Fruit fly (Drosophila melanogaster) whole organism, embryonic: ENCODE results near the gene Sk2.

Experiments
- Atf3 ChIP-seq: fragments of 200-800 bp; sonication (Bioruptor generic); optimal IDR thresholded peaks from 3 replicates; lab custom pipeline; 2016; ENCODE audit warnings: missing biosample characterization, missing genetic modification characterization
- Atf6 ChIP-seq: fragments of 200-800 bp; sonication (Bioruptor generic); IDR thresholded peaks from 2 replicates; pipeline ENCODE4 v1.3.6; 2022; ENCODE audit warnings: missing biosample characterization, missing genetic modification characterization
- CG1024 ChIP-seq: fragments of 200-800 bp; sonication (Bioruptor generic); IDR thresholded peaks from 2 replicates; pipeline ENCODE4 v1.3.6; 2022; ENCODE audit warnings: missing biosample characterization, missing genetic modification characterization
- CG10565 ChIP-seq: fragments of 200-800 bp; sonication (Bioruptor generic); optimal IDR thresholded peaks from 3 replicates; lab custom pipeline; 2016; ENCODE audit warnings: missing biosample characterization, mild to moderate bottlenecking, missing genetic modification characterization
- CG11085 ChIP-seq: fragments of 200-800 bp; sonication (Bioruptor generic); IDR thresholded peaks from 2 replicates; pipeline ENCODE4 v1.3.6; 2022; ENCODE audit warnings: missing biosample characterization, missing genetic modification characterization
- CG11093 ChIP-seq: fragments of 200-800 bp; sonication (Bioruptor generic); IDR thresholded peaks from 3 replicates; pipeline ENCODE4 v1.3.6; 2022; ENCODE audit warnings: missing biosample characterization, missing genetic modification characterization
- CG11504 ChIP-seq: fragments of 200-800 bp; sonication (Bioruptor generic); optimal IDR thresholded peaks from 3 replicates; lab custom pipeline; 2019; ENCODE audit warnings: missing biosample characterization, mild to moderate bottlenecking, missing genetic modification characterization, moderate library complexity
- CG13424 ChIP-seq: fragments of 200-800 bp; sonication (Bioruptor generic); optimal IDR thresholded peaks from 2 replicates; lab custom pipeline; 2019; ENCODE audit warnings: missing biosample characterization, mild to moderate bottlenecking, missing genetic modification characterization, moderate library complexity
- CG15073 ChIP-seq: fragments of 200-800 bp; sonication (Bioruptor generic); optimal IDR thresholded peaks from 2 replicates; lab custom pipeline; 2016; ENCODE audit warnings: missing biosample characterization, missing genetic modification characterization
- CG1603 ChIP-seq: fragments of 200-800 bp; sonication (Bioruptor generic); optimal IDR thresholded peaks from 2 replicates; lab custom pipeline; 2019; ENCODE audit warnings: missing biosample characterization, mild to moderate bottlenecking, missing genetic modification characterization, moderate library complexity
- CG1647 ChIP-seq: fragments of 200-800 bp; sonication (Bioruptor generic); optimal IDR thresholded peaks from 3 replicates; lab custom pipeline; 2016; ENCODE audit warnings: missing biosample characterization, missing genetic modification characterization
- CG17829 ChIP-seq: fragments of 200-800 bp; optimal IDR thresholded peaks from 2 replicates; lab custom pipeline; 2019; ENCODE audit warnings: missing biosample characterization, mild to moderate bottlenecking, missing genetic modification characterization, moderate library complexity
- CG1792 ChIP-seq: fragments of 200-800 bp; sonication (Bioruptor generic); optimal IDR thresholded peaks from 2 replicates; lab custom pipeline; 2016; ENCODE audit warnings: missing biosample characterization, missing genetic modification characterization
- CG31441 ChIP-seq: fragments of 200-800 bp; sonication (Bioruptor generic); IDR thresholded peaks from 2 replicates; pipeline ENCODE4 v1.3.6; 2022; ENCODE audit warnings: missing biosample characterization, missing genetic modification characterization
- CG3281 ChIP-seq: fragments of 200-800 bp; sonication (Bioruptor generic); optimal IDR thresholded peaks from 3 replicates; lab custom pipeline; 2017; ENCODE audit warnings: missing biosample characterization, mild to moderate bottlenecking, missing genetic modification characterization
- CG33557 ChIP-seq: fragments of 200-800 bp; sonication (Bioruptor generic); optimal IDR thresholded peaks from 2 replicates; lab custom pipeline; 2019; ENCODE audit warnings: missing biosample characterization, mild to moderate bottlenecking, missing genetic modification characterization, moderate library complexity
- CG3726 ChIP-seq: fragments of 200-800 bp; sonication (Bioruptor generic); IDR thresholded peaks from 3 replicates; pipeline ENCODE4, ENCODE4 v1.3.6; 2022; ENCODE audit warnings: missing biosample characterization, missing genetic modification characterization
- CG3838 ChIP-seq: fragments of 200-800 bp; sonication (Bioruptor generic); optimal IDR thresholded peaks from 3 replicates; lab custom pipeline; 2016; ENCODE audit warnings: missing biosample characterization, missing genetic modification characterization
- CG5245 ChIP-seq: fragments of 200-800 bp; sonication (Bioruptor generic); optimal IDR thresholded peaks from 3 replicates; lab custom pipeline; 2016; ENCODE audit warnings: missing biosample characterization, missing genetic modification characterization
- CG8089 ChIP-seq: fragments of 200-800 bp; sonication (Bioruptor generic); optimal IDR thresholded peaks from 3 replicates; lab custom pipeline; 2016; ENCODE audit warnings: missing biosample characterization, missing genetic modification characterization
- CG8765 ChIP-seq: fragments of 200-800 bp; sonication (Bioruptor generic); IDR thresholded peaks from 2 replicates; pipeline ENCODE4 v1.3.6; 2022; ENCODE audit warnings: missing biosample characterization, missing genetic modification characterization
- CG8944 ChIP-seq: fragments of 200-800 bp; sonication (Bioruptor generic); optimal IDR thresholded peaks from 3 replicates; lab custom pipeline; 2016; ENCODE audit warnings: missing biosample characterization, missing genetic modification characterization
- CG9817 ChIP-seq: fragments of 200-800 bp; sonication (Bioruptor generic); optimal IDR thresholded peaks from 2 replicates; lab custom pipeline; 2018; ENCODE audit warnings: missing biosample characterization, mild to moderate bottlenecking, missing genetic modification characterization, moderate library complexity
- Camta ChIP-seq: fragments of 200-800 bp; sonication (Bioruptor generic); optimal IDR thresholded peaks from 2 replicates; lab custom pipeline; 2016; ENCODE audit warnings: missing biosample characterization, missing genetic modification characterization
- D ChIP-seq, 2 experiments: fragments of 200-800 bp in 1 of 2; fragments of >200 bp in 1 of 2; sonication (Bioruptor generic) in 1 of 2; optimal IDR thresholded peaks; 2 replicates in 1 of 2; 3 replicates in 1 of 2; lab custom pipeline; 2017; ENCODE audit warnings: mild to moderate bottlenecking in 1 of 2, missing biosample characterization in 1 of 2, missing genetic modification characterization in 1 of 2, missing genetic modification reagents in 1 of 2
- D19A ChIP-seq: fragments of 200-800 bp; optimal IDR thresholded peaks from 3 replicates; lab custom pipeline; 2019; ENCODE audit warnings: missing biosample characterization, mild to moderate bottlenecking, missing genetic modification characterization, moderate library complexity
- Dip2 ChIP-seq: fragments of 200-800 bp; sonication (Bioruptor generic); IDR thresholded peaks from 2 replicates; pipeline ENCODE4 v1.3.6; 2022; ENCODE audit warnings: missing biosample characterization, missing genetic modification characterization
- Elba2 ChIP-seq: fragments of 200-800 bp; sonication (Bioruptor generic); optimal IDR thresholded peaks from 3 replicates; lab custom pipeline; 2016; ENCODE audit warnings: missing biosample characterization, missing genetic modification characterization
- H15 ChIP-seq: fragments of 200-800 bp; sonication (Bioruptor generic); IDR thresholded peaks from 3 replicates; pipeline ENCODE4 v1.3.6; 2022; ENCODE audit warnings: missing biosample characterization, missing genetic modification characterization
- HmgD ChIP-seq: fragments of 200-800 bp; sonication (Bioruptor generic); optimal IDR thresholded peaks from 3 replicates; lab custom pipeline; 2016; ENCODE audit warnings: missing biosample characterization, missing genetic modification characterization
- Hr3 ChIP-seq: fragments of 200-800 bp; sonication (Bioruptor generic); optimal IDR thresholded peaks from 3 replicates; lab custom pipeline; 2016; ENCODE audit warnings: missing biosample characterization, missing genetic modification characterization
- Lhr ChIP-seq: fragments of 200-800 bp; sonication (Bioruptor generic); optimal IDR thresholded peaks from 3 replicates; lab custom pipeline; 2017; ENCODE audit warnings: mild to moderate bottlenecking, missing biosample characterization, missing genetic modification reagents, missing genetic modification characterization
- Mad ChIP-seq: fragments of 200-800 bp; sonication (Bioruptor generic); optimal IDR thresholded peaks from 2 replicates; lab custom pipeline; 2016; ENCODE audit warnings: missing biosample characterization, missing genetic modification characterization
- Opbp ChIP-seq: fragments of 200-800 bp; sonication (Bioruptor generic); IDR thresholded peaks from 3 replicates; pipeline ENCODE4 v1.3.6; 2022; ENCODE audit warnings: missing biosample characterization, missing genetic modification characterization; ENCODE audit not compliant: partially characterized antibody
- Poxn ChIP-seq: fragments of 200-800 bp; sonication (Bioruptor generic); IDR thresholded peaks from 2 replicates; pipeline ENCODE4 v1.3.6; 2022; ENCODE audit warnings: missing biosample characterization, missing genetic modification characterization
- aop ChIP-seq: fragments of 200-800 bp; sonication (Bioruptor generic); IDR thresholded peaks from 2 replicates; pipeline ENCODE4 v1.3.6; 2022; ENCODE audit warnings: missing biosample characterization, missing genetic modification characterization
- caup ChIP-seq: fragments of 200-800 bp; sonication (Bioruptor generic); optimal IDR thresholded peaks from 3 replicates; lab custom pipeline; 2017; ENCODE audit warnings: missing biosample characterization, mild to moderate bottlenecking, missing genetic modification characterization, moderate library complexity; ENCODE audit not compliant: severe bottlenecking
- dimm ChIP-seq: fragments of 200-800 bp; sonication (Bioruptor generic); IDR thresholded peaks from 2 replicates; pipeline ENCODE4 v1.3.6; 2022; ENCODE audit warnings: missing biosample characterization, missing genetic modification characterization
- ewg ChIP-seq: fragments of 200-800 bp; sonication (Bioruptor generic); optimal IDR thresholded peaks from 3 replicates; lab custom pipeline; 2017; ENCODE audit warnings: mild to moderate bottlenecking, missing biosample characterization, missing genetic modification reagents, missing genetic modification characterization
- exex ChIP-seq: fragments of 200-800 bp; sonication (Bioruptor generic); optimal IDR thresholded peaks from 4 replicates; lab custom pipeline; 2018; ENCODE audit warnings: missing biosample characterization, mild to moderate bottlenecking, missing genetic modification characterization, moderate library complexity
- eyg ChIP-seq: fragments of 200-800 bp; sonication (Bioruptor generic); optimal IDR thresholded peaks from 3 replicates; lab custom pipeline; 2016; ENCODE audit warnings: missing biosample characterization, missing genetic modification characterization
- fd102C ChIP-seq: fragments of 200-800 bp; sonication (Bioruptor generic); optimal IDR thresholded peaks from 2 replicates; lab custom pipeline; 2018; ENCODE audit warnings: missing biosample characterization, mild to moderate bottlenecking, missing genetic modification characterization, moderate library complexity
- fd3F ChIP-seq: fragments of 200-800 bp; sonication (Bioruptor generic); optimal IDR thresholded peaks from 2 replicates; lab custom pipeline; 2018; ENCODE audit warnings: missing biosample characterization, mild to moderate bottlenecking, missing genetic modification characterization, moderate library complexity
- ham ChIP-seq: fragments of 200-800 bp; sonication (Bioruptor generic); IDR thresholded peaks from 2 replicates; pipeline ENCODE4 v1.3.6; 2022; ENCODE audit warnings: missing biosample characterization, missing genetic modification characterization
- nerfin-1 ChIP-seq: fragments of 200-800 bp; sonication (Bioruptor generic); optimal IDR thresholded peaks from 3 replicates; lab custom pipeline; 2019; ENCODE audit warnings: missing biosample characterization, mild to moderate bottlenecking, missing genetic modification characterization, moderate library complexity
- nerfin-2 ChIP-seq: fragments of 200-800 bp; sonication (Bioruptor generic); IDR thresholded peaks from 2 replicates; pipeline ENCODE4 v1.3.6; 2022; ENCODE audit warnings: missing biosample characterization, missing genetic modification characterization; ENCODE audit not compliant: partially characterized antibody
- onecut ChIP-seq: fragments of 200-800 bp; sonication (Bioruptor generic); IDR thresholded peaks from 2 replicates; pipeline ENCODE4 v1.3.6; 2022; ENCODE audit warnings: missing biosample characterization, missing genetic modification characterization
- p53 ChIP-seq: fragments of 200-800 bp; sonication (Bioruptor generic); optimal IDR thresholded peaks from 2 replicates; lab custom pipeline; 2016; ENCODE audit warnings: missing biosample characterization, missing genetic modification characterization
- phol ChIP-seq: fragments of 200-800 bp; sonication (Bioruptor generic); optimal IDR thresholded peaks from 3 replicates; lab custom pipeline; 2018; ENCODE audit warnings: missing biosample characterization, mild to moderate bottlenecking, missing genetic modification characterization, moderate library complexity
- sisA ChIP-seq: fragments of 200-800 bp; sonication (Bioruptor generic); IDR thresholded peaks from 2 replicates; pipeline ENCODE4 v1.3.6; 2022; ENCODE audit warnings: missing biosample characterization, missing genetic modification characterization
- z ChIP-seq: fragments of 200-800 bp; sonication (Bioruptor generic); IDR thresholded peaks from 3 replicates; pipeline ENCODE4 v1.3.6; 2022; ENCODE audit warnings: missing biosample characterization, missing genetic modification characterization

Sk2 gene

dm6 chr3L:3077568-3078107 lies 30.8 kb downstream of the Sk2 start (continued):
- TF ChIP-seq caup (GFP tag; lab: Kevin White, UChicago) (peak; percentile 77), D (optimal IDR thresholded peaks at IDR 0.05; lab: Kevin White, UChicago) (no peak), D (GFP tag; optimal IDR thresholded peaks at IDR 0.05; lab: Kevin White, UChicago) (no peak), ewg (no peak), HmgD (GFP tag; lab: Kevin White, UChicago) (peak; percentile 5), CG8765 (GFP tag; lab: Robert Waterston, UW) (no peak), eyg (GFP tag; lab: Kevin White, UChicago) (peak; percentile 5), sisA (no peak), CG11085 (GFP tag; lab: Robert Waterston, UW) (no peak), CG17829 (tag; lab: Kevin White, UChicago) (no peak), Opbp (no peak; the same call in 2 of the 3 replicates), dimm (GFP tag; lab: Robert Waterston, UW) (no peak), CG8944 (no peak), CG1603 (tag; lab: Kevin White, UChicago) (peak; percentile 25), z (GFP tag; lab: Robert Waterston, UW) (0 out of 3 replicates have a peak, but pooled peaks have one; percentile 47), exex (tag; lab: Kevin White, UChicago) (peak; percentile 63), CG5245 (GFP tag; lab: Kevin White, UChicago) (peak; percentile 14), CG10565 (GFP tag; lab: Kevin White, UChicago) (no peak), nerfin-1 (tag; lab: Kevin White, UChicago) (no peak), CG13424 (tag; lab: Kevin White, UChicago) (no peak), CG1024 (GFP tag; lab: Robert Waterston, UW) (no peak), Elba2 (GFP tag; lab: Kevin White, UChicago) (no peak), CG33557 (GFP tag; lab: Kevin White, UChicago) (no peak), D19A (no peak), Dip2 (GFP tag; lab: Robert Waterston, UW) (no peak), Poxn (GFP tag; lab: Robert Waterston, UW) (no peak), fd3F (no peak), p53 (peak; percentile 34), onecut (GFP tag; lab: Robert Waterston, UW) (peak; percentile 17; the same call in 1 of the 2 replicates), phol (tag; lab: Kevin White, UChicago) (no peak), CG1647 (GFP tag; lab: Kevin White, UChicago) (no peak), CG3838 (GFP tag; lab: Kevin White, UChicago) (no peak), Hr3 (GFP tag; lab: Kevin White, UChicago) (no peak), CG31441 (no peak), Camta (GFP tag; lab: Kevin White, UChicago) (no peak), Atf6 (GFP tag; lab: Robert Waterston, UW) (peak; percentile 63), CG11504 (no peak), fd102C (GFP tag; lab: Kevin White, UChicago) (no peak), Mad (GFP tag; lab: Kevin White, UChicago) (no peak), CG3726 (GFP tag; lab: Robert Waterston, UW) (no peak), CG1792 (GFP tag; lab: Kevin White, UChicago) (peak; percentile 15), H15 (GFP tag; lab: Robert Waterston, UW) (0 out of 3 replicates have a peak, but pooled peaks have one; percentile 35), Lhr (GFP tag; lab: Kevin White, UChicago) (no peak), CG8089 (GFP tag; lab: Kevin White, UChicago) (no peak), ham (no peak), aop (GFP tag; lab: Robert Waterston, UW) (no peak), nerfin-2 (GFP tag; lab: Robert Waterston, UW) (no peak), CG9817 (tag; lab: Kevin White, UChicago) (no peak), CG11093 (no peak), CG3281 (GFP tag; lab: Kevin White, UChicago) (peak; percentile 47), CG15073 (GFP tag; lab: Kevin White, UChicago) (no peak), Atf3 (GFP tag; lab: Kevin White, UChicago) (no peak)
